Worm (Caenorhabditis elegans) whole organism, L1 larva: ENCODE data around the gene rabn-5.

Experiments
- C04F5.9 ChIP-seq: sonication (generic microtip); optimal IDR thresholded peaks from 2 replicates; lab custom pipeline; 2016; ENCODE audit warnings: missing genetic modification characterization, missing compliant biosample characterization
- C16A3.4 ChIP-seq: fragments of 150-350 bp; optimal IDR thresholded peaks from 2 replicates; lab custom pipeline; 2014; ENCODE audit warnings: missing biosample characterization, missing genetic modification characterization
- C34B4.2 ChIP-seq: sonication (generic microtip); optimal IDR thresholded peaks from 2 replicates; lab custom pipeline; 2017; ENCODE audit warnings: mild to moderate bottlenecking, missing genetic modification characterization, missing compliant biosample characterization
- F16B12.6 ChIP-seq: fragments of 150-350 bp; optimal IDR thresholded peaks from 2 replicates; lab custom pipeline; 2014; ENCODE audit warnings: missing biosample characterization, missing genetic modification characterization
- Y116A8C.19 ChIP-seq: sonication (generic microtip); optimal IDR thresholded peaks from 2 replicates; lab custom pipeline; 2016; ENCODE audit warnings: missing compliant biosample characterization, missing genetic modification characterization, borderline replicate concordance
- aly-2 ChIP-seq: fragments of 150-350 bp; optimal IDR thresholded peaks from 2 replicates; lab custom pipeline; 2014; ENCODE audit warnings: missing biosample characterization, missing genetic modification characterization
- ama-1 ChIP-seq: fragments of 150-350 bp; optimal IDR thresholded peaks from 2 replicates; lab custom pipeline; 2014
- blmp-1 ChIP-seq: fragments of 150-350 bp; optimal IDR thresholded peaks from 2 replicates; lab custom pipeline; 2014; ENCODE audit warnings: missing biosample characterization, missing genetic modification characterization
- ceh-8 ChIP-seq: fragments of 200-800 bp; sonication (Bioruptor generic); optimal IDR thresholded peaks from 2 replicates; lab custom pipeline; 2018; ENCODE audit warnings: mild to moderate bottlenecking, missing genetic modification characterization, moderate library complexity, missing compliant biosample characterization
- ceh-88 ChIP-seq: fragments of 200-800 bp; sonication (Bioruptor generic); IDR thresholded peaks from 2 replicates; pipeline ENCODE4 v1.3.6; 2022; ENCODE audit warnings: missing genetic modification characterization, missing compliant biosample characterization
- ces-1 ChIP-seq: fragments of 150-350 bp; optimal IDR thresholded peaks from 2 replicates; lab custom pipeline; 2014; ENCODE audit warnings: missing biosample characterization, missing genetic modification reagents, missing genetic modification characterization
- dpl-1 ChIP-seq, 3 experiments: fragments of 150-350 bp in 2 of 3; sonication (generic microtip) in 1 of 3; optimal IDR thresholded peaks; 2 replicates each; lab custom pipeline; 2014 to 2017; ENCODE audit warnings: missing biosample characterization in 3 of 3, missing genetic modification characterization in 3 of 3, missing genetic modification reagents in 3 of 3
- efl-1 ChIP-seq, 4 experiments: fragments of 150-350 bp; optimal IDR thresholded peaks in 3 of 4; peaks in 1 of 4; 1 replicate in 1 of 4; 2 replicates in 3 of 4; lab custom pipeline; 2014; ENCODE audit warnings: missing biosample characterization in 2 of 4, missing genetic modification characterization in 2 of 4, missing genetic modification reagents in 2 of 4
- efl-3 ChIP-seq: fragments of 200-800 bp; sonication (Bioruptor generic); optimal IDR thresholded peaks from 2 replicates; lab custom pipeline; 2018; ENCODE audit warnings: mild to moderate bottlenecking, missing genetic modification characterization, missing compliant biosample characterization
- egl-13 ChIP-seq: sonication (generic microtip); optimal IDR thresholded peaks from 2 replicates; lab custom pipeline; 2016; ENCODE audit warnings: missing genotype, missing genetic modification reagents, missing genetic modification characterization, missing compliant biosample characterization
- elt-2 ChIP-seq: sonication (generic microtip); optimal IDR thresholded peaks from 2 replicates; lab custom pipeline; 2016; ENCODE audit warnings: missing genetic modification characterization, mild to moderate bottlenecking, inconsistent platforms, missing compliant biosample characterization, missing genetic modification reagents
- elt-3 ChIP-seq, 6 experiments: fragments of 150-350 bp in 1 of 6; sonication (generic microtip); optimal IDR thresholded peaks; 2 replicates each; lab custom pipeline; 2017 to 2018; ENCODE audit warnings: missing biosample characterization in 6 of 6, missing genetic modification characterization in 6 of 6, inconsistent platforms in 1 of 6
- ets-5 ChIP-seq: fragments of 200-800 bp; sonication (Bioruptor generic); IDR thresholded peaks from 2 replicates; pipeline ENCODE4 v1.3.6; 2022; ENCODE audit warnings: missing genetic modification characterization, missing compliant biosample characterization
- fkh-10 ChIP-seq: sonication (generic microtip); optimal IDR thresholded peaks from 2 replicates; lab custom pipeline; 2017; ENCODE audit warnings: missing biosample characterization, missing genetic modification reagents, missing genetic modification characterization
- fkh-8 ChIP-seq: sonication (generic microtip); optimal IDR thresholded peaks from 2 replicates; lab custom pipeline; 2016; ENCODE audit warnings: mild to moderate bottlenecking, missing genetic modification characterization, missing compliant biosample characterization
- fos-1 ChIP-seq: fragments of 150-350 bp; optimal IDR thresholded peaks from 2 replicates; lab custom pipeline; 2014; ENCODE audit warnings: missing biosample characterization, missing genetic modification characterization
- grh-1 ChIP-seq: fragments of 200-800 bp; sonication (Bioruptor generic); IDR thresholded peaks from 2 replicates; pipeline ENCODE4 v1.3.6; 2022; ENCODE audit warnings: missing genetic modification reagents, missing genetic modification characterization, missing compliant biosample characterization
- hlh-17 ChIP-seq: fragments of 200-800 bp; sonication (Bioruptor generic); optimal IDR thresholded peaks from 2 replicates; lab custom pipeline; 2018; ENCODE audit warnings: missing genetic modification characterization, mild to moderate bottlenecking, missing compliant biosample characterization, moderate library complexity, borderline replicate concordance
- isw-1 ChIP-seq: fragments of 200-800 bp; sonication (Bioruptor generic); IDR thresholded peaks from 2 replicates; pipeline ENCODE4 v1.3.6; 2022; ENCODE audit warnings: missing genetic modification characterization, missing compliant biosample characterization
- jun-1 ChIP-seq: fragments of 150-350 bp; optimal IDR thresholded peaks from 2 replicates; lab custom pipeline; 2014; ENCODE audit warnings: missing biosample characterization, missing genetic modification reagents, missing genetic modification characterization
- lin-35 ChIP-seq, 2 experiments: fragments of 150-350 bp; optimal IDR thresholded peaks; 2 replicates each; lab custom pipeline; 2014; ENCODE audit warnings: missing biosample characterization in 2 of 2, missing genetic modification characterization in 2 of 2, missing genetic modification reagents in 2 of 2
- lin-39 ChIP-seq: fragments of 150-350 bp; optimal IDR thresholded peaks from 2 replicates; lab custom pipeline; 2014; ENCODE audit warnings: missing biosample characterization, missing genetic modification reagents, missing genetic modification characterization
- lir-3 ChIP-seq: sonication (generic microtip); optimal IDR thresholded peaks from 2 replicates; lab custom pipeline; 2016; ENCODE audit warnings: mild to moderate bottlenecking, missing genetic modification characterization, moderate library complexity, missing compliant biosample characterization; ENCODE audit not compliant: poor library complexity
- lsy-2 ChIP-seq, 2 experiments: fragments of 150-350 bp; optimal IDR thresholded peaks; 2 replicates each; lab custom pipeline; 2014; ENCODE audit warnings: missing biosample characterization in 2 of 2, missing genetic modification characterization in 2 of 2
- mdl-1 ChIP-seq, 2 experiments: fragments of 150-350 bp; optimal IDR thresholded peaks; 2 replicates each; lab custom pipeline; 2014 to 2017; ENCODE audit warnings: missing biosample characterization in 2 of 2, missing genetic modification characterization in 2 of 2, inconsistent platforms in 1 of 2
- mep-1 ChIP-seq: fragments of 150-350 bp; optimal IDR thresholded peaks from 2 replicates; lab custom pipeline; 2014; ENCODE audit warnings: missing biosample characterization, missing genetic modification characterization
- nhr-11 ChIP-seq: fragments of 150-350 bp; optimal IDR thresholded peaks from 2 replicates; lab custom pipeline; 2014; ENCODE audit warnings: missing biosample characterization, missing genetic modification characterization
- nhr-20 ChIP-seq: sonication (generic microtip); optimal IDR thresholded peaks from 2 replicates; lab custom pipeline; 2016; ENCODE audit warnings: mild to moderate bottlenecking, missing genetic modification characterization, missing compliant biosample characterization
- nhr-237 ChIP-seq: fragments of 150-350 bp; optimal IDR thresholded peaks from 2 replicates; lab custom pipeline; 2014; ENCODE audit warnings: missing biosample characterization, missing genetic modification characterization
- nhr-28 ChIP-seq: fragments of 150-350 bp; optimal IDR thresholded peaks from 2 replicates; lab custom pipeline; 2014; ENCODE audit warnings: missing biosample characterization, missing genetic modification characterization
- nhr-76 ChIP-seq: sonication (generic microtip); optimal IDR thresholded peaks from 2 replicates; lab custom pipeline; 2017; ENCODE audit warnings: missing biosample characterization, missing genetic modification characterization
- nhr-77 ChIP-seq: fragments of 150-350 bp; optimal IDR thresholded peaks from 2 replicates; lab custom pipeline; 2014; ENCODE audit warnings: missing biosample characterization, missing genetic modification characterization
- nhr-84 ChIP-seq: sonication (generic microtip); optimal IDR thresholded peaks from 2 replicates; lab custom pipeline; 2017; ENCODE audit warnings: missing biosample characterization, missing genetic modification characterization
- pag-3 ChIP-seq: sonication (generic microtip); optimal IDR thresholded peaks from 2 replicates; lab custom pipeline; 2017; ENCODE audit warnings: missing genetic modification characterization, mild to moderate bottlenecking, missing compliant biosample characterization, antibody characterized with exemption, borderline replicate concordance; ENCODE audit not compliant: insufficient read depth
- skn-1 ChIP-seq: fragments of 150-350 bp; optimal IDR thresholded peaks from 2 replicates; lab custom pipeline; 2014; ENCODE audit warnings: missing biosample characterization, missing genetic modification characterization
- snpc-4 ChIP-seq: fragments of 150-350 bp; optimal IDR thresholded peaks from 2 replicates; lab custom pipeline; 2014; ENCODE audit warnings: missing biosample characterization, missing genetic modification characterization
- sox-4 ChIP-seq: sonication (generic microtip); optimal IDR thresholded peaks from 2 replicates; lab custom pipeline; 2016; ENCODE audit warnings: missing genetic modification characterization, missing compliant biosample characterization
- sptf-1 ChIP-seq: fragments of 150-350 bp; optimal IDR thresholded peaks from 2 replicates; lab custom pipeline; 2014; ENCODE audit warnings: missing biosample characterization, missing genetic modification characterization
- sup-37 ChIP-seq: fragments of 200-800 bp; sonication (Bioruptor generic); optimal IDR thresholded peaks from 2 replicates; lab custom pipeline; 2018; ENCODE audit warnings: mild to moderate bottlenecking, missing genetic modification characterization, missing compliant biosample characterization
- swsn-7 ChIP-seq: sonication (generic microtip); optimal IDR thresholded peaks from 2 replicates; lab custom pipeline; 2016; ENCODE audit warnings: missing genetic modification characterization, missing compliant biosample characterization
- tbx-2 ChIP-seq: sonication (generic microtip); optimal IDR thresholded peaks from 2 replicates; lab custom pipeline; 2016; ENCODE audit warnings: missing genetic modification characterization, missing compliant biosample characterization
- unc-86 ChIP-seq: sonication (generic microtip); optimal IDR thresholded peaks from 2 replicates; lab custom pipeline; 2016; ENCODE audit warnings: missing genetic modification characterization, missing compliant biosample characterization
- vab-15 ChIP-seq: sonication (generic microtip); optimal IDR thresholded peaks from 2 replicates; lab custom pipeline; 2017; ENCODE audit warnings: missing genotype, mild to moderate bottlenecking, missing genetic modification characterization, missing compliant biosample characterization
- xbp-1 ChIP-seq: sonication (generic microtip); optimal IDR thresholded peaks from 2 replicates; lab custom pipeline; 2016; ENCODE audit warnings: missing genetic modification characterization, missing compliant biosample characterization
- zag-1 ChIP-seq: fragments of 150-350 bp; optimal IDR thresholded peaks from 2 replicates; lab custom pipeline; 2014; ENCODE audit warnings: missing biosample characterization, missing genetic modification characterization
- zip-4 ChIP-seq: fragments of 200-800 bp; sonication (Bioruptor generic); optimal IDR thresholded peaks from 2 replicates; lab custom pipeline; 2018; ENCODE audit warnings: mild to moderate bottlenecking, missing genetic modification characterization, moderate library complexity, missing compliant biosample characterization
- ztf-11 ChIP-seq, 2 experiments: sonication (generic microtip); optimal IDR thresholded peaks; 2 replicates each; lab custom pipeline; 2016 to 2017; ENCODE audit warnings: missing genetic modification characterization in 2 of 2, missing biosample characterization in 1 of 2, missing compliant biosample characterization in 1 of 2

The rabn-5 gene

ce11 chrIII:5855637-5856179 lies 8.6 kb upstream of the rabn-5 start, which contains the start of the genes cct-6 and alh-9 (continued):
- TF ChIP-seq hlh-17 (no peak), nhr-20 (tag; lab: Kevin White, UChicago) (peak; percentile 84), blmp-1 (tag; lab: Kevin White, UChicago) (peak; percentile 87), sox-4 (tag; lab: Kevin White, UChicago) (no peak), lin-39 (tag; lab: Kevin White, UChicago) (peak; percentile 33), lir-3 (tag; lab: Kevin White, UChicago) (peak; percentile 42), ceh-88 (GFP tag; lab: Robert Waterston, UW) (no peak), nhr-77 (tag; lab: Kevin White, UChicago) (peak; percentile 76), unc-86 (tag; lab: Kevin White, UChicago) (peak; percentile 69), efl-1 (optimal IDR thresholded peaks at IDR 0.05; lab: Kevin White, UChicago) (peak; percentile 85 to 96), efl-1 (GFP tag; optimal IDR thresholded peaks at IDR 0.05 in 1 of 2; lab: Kevin White, UChicago) (peak; percentile 96 to 99), snpc-4 (peak; percentile 51), skn-1 (tag; lab: Kevin White, UChicago) (peak; percentile 84), zag-1 (tag; lab: Kevin White, UChicago) (no peak), ets-5 (GFP tag; lab: Robert Waterston, UW) (no peak), C16A3.4 (tag; lab: Kevin White, UChicago) (peak; percentile 88), ceh-8 (GFP tag; lab: Kevin White, UChicago) (no peak), lin-35 (GFP tag; optimal IDR thresholded peaks at IDR 0.05; lab: Kevin White, UChicago) (peak; percentile 98), ama-1 (lab: Kevin White, UChicago) (peak; percentile 49), fos-1 (peak; percentile 62), grh-1 (GFP tag; lab: Robert Waterston, UW) (peak; percentile 56), nhr-11 (tag; lab: Kevin White, UChicago) (peak; percentile 8), elt-3 (tag; optimal IDR thresholded peaks at IDR 0.05; lab: Kevin White, UChicago) (peak in 3 of 6 experiments; percentile 24 to 92 (median 60)), aly-2 (peak; percentile 15), efl-3 (GFP tag; lab: Kevin White, UChicago) (no peak), sptf-1 (tag; lab: Kevin White, UChicago) (no peak), mdl-1 (tag; optimal IDR thresholded peaks at IDR 0.05; lab: Kevin White, UChicago) (peak in 1 of 2 experiments; percentile 83), mep-1 (tag; lab: Kevin White, UChicago) (peak; percentile 93), egl-13 (tag; lab: Kevin White, UChicago) (peak; percentile 42), jun-1 (peak; percentile 65), elt-2 (tag; lab: Kevin White, UChicago) (peak; percentile 38), vab-15 (tag; lab: Kevin White, UChicago) (no peak), fkh-10 (GFP tag; lab: Kevin White, UChicago) (peak; percentile 28), pag-3 (tag; lab: Kevin White, UChicago) (no peak), tbx-2 (tag; lab: Kevin White, UChicago) (peak; percentile 76), swsn-7 (peak; percentile 75), isw-1 (GFP tag; lab: Robert Waterston, UW) (peak; percentile 81), zip-4 (GFP tag; lab: Kevin White, UChicago) (peak; percentile 33), C04F5.9 (tag; lab: Kevin White, UChicago) (peak; percentile 26), ces-1 (GFP tag; lab: Kevin White, UChicago) (no peak), sup-37 (no peak), dpl-1 (GFP tag; optimal IDR thresholded peaks at IDR 0.05; lab: Kevin White, UChicago) (peak; percentile 95 to 98 (median 96)), nhr-76 (tag; lab: Kevin White, UChicago) (no peak), F16B12.6 (peak; percentile 53), C34B4.2 (tag; lab: Kevin White, UChicago) (no peak), Y116A8C.19 (tag; lab: Kevin White, UChicago) (no peak), lsy-2 (tag; optimal IDR thresholded peaks at IDR 0.05; lab: Kevin White, UChicago) (peak; percentile 86 to 95), nhr-28 (tag; lab: Kevin White, UChicago) (no peak), nhr-237 (peak; percentile 63), ztf-11 (tag; optimal IDR thresholded peaks at IDR 0.05; lab: Kevin White, UChicago) (peak in 1 of 2 experiments; percentile 8), fkh-8 (tag; lab: Kevin White, UChicago) (peak; percentile 75), xbp-1 (tag; lab: Kevin White, UChicago) (peak; percentile 81), nhr-84 (tag; lab: Kevin White, UChicago) (no peak)
